Fruit fly (Drosophila melanogaster) whole organism, embryonic: ENCODE measurements around the gene eas.

Experiments
- Abd-B ChIP-seq: fragments of 200-800 bp; sonication (Bioruptor generic); optimal IDR thresholded peaks from 2 replicates; lab custom pipeline; 2018; ENCODE audit warnings: missing biosample characterization, mild to moderate bottlenecking, missing genetic modification characterization, moderate library complexity
- CG11093 ChIP-seq: fragments of 200-800 bp; sonication (Bioruptor generic); IDR thresholded peaks from 3 replicates; pipeline ENCODE4 v1.3.6; 2022; ENCODE audit warnings: missing biosample characterization, missing genetic modification characterization
- CG11456 ChIP-seq: fragments of 200-800 bp; sonication (Bioruptor generic); IDR thresholded peaks from 3 replicates; pipeline ENCODE4 v1.3.6; 2022; ENCODE audit warnings: missing biosample characterization, missing genetic modification characterization
- CG12104 ChIP-seq: fragments of 200-800 bp; sonication (Bioruptor generic); optimal IDR thresholded peaks from 3 replicates; lab custom pipeline; 2016; ENCODE audit warnings: missing biosample characterization, missing genetic modification characterization
- CG1529 ChIP-seq: fragments of 200-800 bp; sonication (Bioruptor generic); optimal IDR thresholded peaks from 3 replicates; lab custom pipeline; 2018; ENCODE audit warnings: missing biosample characterization, missing genetic modification characterization
- CG16779 ChIP-seq: fragments of 200-800 bp; sonication (Bioruptor generic); IDR thresholded peaks from 2 replicates; pipeline ENCODE4 v1.3.6; 2022; ENCODE audit warnings: missing biosample characterization, missing genetic modification characterization
- CG18262 ChIP-seq: fragments of 200-800 bp; optimal IDR thresholded peaks from 3 replicates; lab custom pipeline; 2019; ENCODE audit warnings: missing biosample characterization, mild to moderate bottlenecking, missing genetic modification characterization, moderate library complexity
- CG2120 ChIP-seq: fragments of 200-800 bp; sonication (Bioruptor generic); optimal IDR thresholded peaks from 3 replicates; lab custom pipeline; 2016; ENCODE audit warnings: missing biosample characterization, missing genetic modification characterization
- CG34376 ChIP-seq: fragments of 200-800 bp; sonication (Bioruptor generic); optimal IDR thresholded peaks from 2 replicates; lab custom pipeline; 2018; ENCODE audit warnings: missing biosample characterization, mild to moderate bottlenecking, missing genetic modification characterization
- CG43689 ChIP-seq: fragments of 200-800 bp; sonication (Bioruptor generic); IDR thresholded peaks from 2 replicates; pipeline ENCODE4 v1.3.6; 2022; ENCODE audit warnings: missing biosample characterization, missing genetic modification characterization
- CG4404 ChIP-seq: fragments of 200-800 bp; sonication (Bioruptor generic); IDR thresholded peaks from 2 replicates; pipeline ENCODE4 v1.3.6; 2022; ENCODE audit warnings: missing biosample characterization, missing genetic modification characterization
- CG6175 ChIP-seq: fragments of 200-800 bp; sonication (Bioruptor generic); IDR thresholded peaks from 3 replicates; pipeline ENCODE4 v1.3.6; 2022; ENCODE audit warnings: missing biosample characterization, missing genetic modification characterization
- CG6272 ChIP-seq: fragments of 200-800 bp; sonication (Bioruptor generic); IDR thresholded peaks from 2 replicates; pipeline ENCODE4 v1.3.6; 2022; ENCODE audit warnings: missing biosample characterization, missing genetic modification characterization
- CG6765 ChIP-seq: fragments of 200-800 bp; sonication (Bioruptor generic); optimal IDR thresholded peaks from 3 replicates; lab custom pipeline; 2017; ENCODE audit warnings: missing biosample characterization, mild to moderate bottlenecking, missing genetic modification characterization
- CG7928 ChIP-seq: fragments of 200-800 bp; sonication (Bioruptor generic); optimal IDR thresholded peaks from 2 replicates; lab custom pipeline; 2017; ENCODE audit warnings: missing biosample characterization, mild to moderate bottlenecking, missing genetic modification characterization
- CG9817 ChIP-seq: fragments of 200-800 bp; sonication (Bioruptor generic); optimal IDR thresholded peaks from 2 replicates; lab custom pipeline; 2018; ENCODE audit warnings: missing biosample characterization, mild to moderate bottlenecking, missing genetic modification characterization, moderate library complexity
- CHES-1-like ChIP-seq: fragments of 200-800 bp; sonication (Bioruptor generic); optimal IDR thresholded peaks from 2 replicates; lab custom pipeline; 2016; ENCODE audit warnings: missing biosample characterization, missing genetic modification characterization
- Dref ChIP-seq: fragments of 200-800 bp; sonication (Bioruptor generic); IDR thresholded peaks from 2 replicates; pipeline ENCODE4 v1.3.6; 2022; ENCODE audit warnings: missing biosample characterization, missing genetic modification characterization
- Gsc ChIP-seq: fragments of 200-800 bp; sonication (Bioruptor generic); IDR thresholded peaks from 2 replicates; pipeline ENCODE4 v1.3.6; 2022; ENCODE audit warnings: missing biosample characterization, missing genetic modification characterization
- H2.0 ChIP-seq: fragments of 200-800 bp; sonication (Bioruptor generic); IDR thresholded peaks from 2 replicates; pipeline ENCODE4 v1.3.6; 2022; ENCODE audit warnings: missing biosample characterization, missing genetic modification characterization
- Lim3 ChIP-seq: fragments of 200-800 bp; sonication (Bioruptor generic); IDR thresholded peaks from 2 replicates; pipeline ENCODE4 v1.3.6; 2022; ENCODE audit warnings: missing biosample characterization, missing genetic modification characterization
- MTF-1 ChIP-seq: fragments of 200-800 bp; sonication (Bioruptor generic); optimal IDR thresholded peaks from 2 replicates; lab custom pipeline; 2018; ENCODE audit warnings: missing biosample characterization, mild to moderate bottlenecking, missing genetic modification characterization, borderline replicate concordance
- NFAT ChIP-seq: fragments of 200-800 bp; sonication (Bioruptor generic); IDR thresholded peaks from 2 replicates; pipeline ENCODE4 v1.3.6; 2022; ENCODE audit warnings: missing biosample characterization, missing genetic modification characterization
- PHDP ChIP-seq: fragments of 200-800 bp; sonication (Bioruptor generic); optimal IDR thresholded peaks from 3 replicates; lab custom pipeline; 2018; ENCODE audit warnings: missing biosample characterization, mild to moderate bottlenecking, missing genetic modification characterization, moderate library complexity
- Poxn ChIP-seq: fragments of 200-800 bp; sonication (Bioruptor generic); IDR thresholded peaks from 2 replicates; pipeline ENCODE4 v1.3.6; 2022; ENCODE audit warnings: missing biosample characterization, missing genetic modification characterization
- Xbp1 ChIP-seq: fragments of 200-800 bp; sonication (Bioruptor generic); optimal IDR thresholded peaks from 3 replicates; lab custom pipeline; 2016; ENCODE audit warnings: missing biosample characterization, mild to moderate bottlenecking, missing genetic modification characterization
- ab ChIP-seq: fragments of 200-800 bp; sonication (Bioruptor generic); optimal IDR thresholded peaks from 2 replicates; lab custom pipeline; 2016; ENCODE audit warnings: missing biosample characterization, missing genetic modification characterization
- az2 ChIP-seq: fragments of 200-800 bp; sonication (Bioruptor generic); optimal IDR thresholded peaks from 3 replicates; lab custom pipeline; 2016; ENCODE audit warnings: missing biosample characterization, missing genetic modification characterization
- crp ChIP-seq, 2 experiments: fragments of 200-800 bp; sonication (Bioruptor generic); optimal IDR thresholded peaks; 2 replicates in 1 of 2; 3 replicates in 1 of 2; lab custom pipeline; 2017; ENCODE audit warnings: missing biosample characterization in 2 of 2, missing genetic modification characterization in 2 of 2, mild to moderate bottlenecking in 1 of 2, moderate library complexity in 1 of 2
- danr ChIP-seq: fragments of 200-800 bp; sonication (Bioruptor generic); IDR thresholded peaks from 2 replicates; pipeline ENCODE4 v1.3.6; 2022; ENCODE audit warnings: missing biosample characterization, missing genetic modification characterization
- dpn ChIP-seq, 2 experiments: fragments of 200-800 bp; sonication (Bioruptor generic); optimal IDR thresholded peaks; 3 replicates each; lab custom pipeline; 2016; ENCODE audit warnings: missing biosample characterization in 2 of 2, missing genetic modification characterization in 2 of 2
- gcm2 ChIP-seq: fragments of 200-800 bp; sonication (Bioruptor generic); optimal IDR thresholded peaks from 2 replicates; lab custom pipeline; 2016; ENCODE audit warnings: missing biosample characterization, missing genetic modification characterization
- hb ChIP-seq: fragments of 200-800 bp; sonication (Bioruptor generic); IDR thresholded peaks from 3 replicates; pipeline ENCODE4 v1.3.6; 2022; ENCODE audit warnings: missing biosample characterization, missing genetic modification characterization; ENCODE audit not compliant: partially characterized antibody
- hbn ChIP-seq: fragments of 200-800 bp; sonication (Bioruptor generic); IDR thresholded peaks from 2 replicates; pipeline ENCODE4 v1.3.6; 2022; ENCODE audit warnings: missing biosample characterization, missing genetic modification characterization; ENCODE audit not compliant: partially characterized antibody
- jumu ChIP-seq: fragments of 200-800 bp; sonication (Bioruptor generic); optimal IDR thresholded peaks from 3 replicates; lab custom pipeline; 2016; ENCODE audit warnings: missing biosample characterization, missing genetic modification characterization
- knrl ChIP-seq: fragments of 200-800 bp; sonication (Bioruptor generic); IDR thresholded peaks from 3 replicates; pipeline ENCODE4 v1.3.6; 2022; ENCODE audit warnings: missing biosample characterization, missing genetic modification characterization; ENCODE audit not compliant: partially characterized antibody
- lola ChIP-seq, 3 experiments: fragments of >200 bp in 2 of 3; fragments of 200-800 bp in 1 of 3; sonication (Bioruptor generic) in 1 of 3; optimal IDR thresholded peaks; 2 replicates each; lab custom pipeline; 2017 to 2019; ENCODE audit warnings: missing biosample characterization in 3 of 3, missing genetic modification characterization in 3 of 3, mild to moderate bottlenecking in 1 of 3, moderate library complexity in 1 of 3
- nmo ChIP-seq: fragments of 200-800 bp; sonication (Bioruptor generic); optimal IDR thresholded peaks from 2 replicates; lab custom pipeline; 2018; ENCODE audit warnings: missing biosample characterization, mild to moderate bottlenecking, missing genetic modification characterization, moderate library complexity
- org-1 ChIP-seq: fragments of 200-800 bp; sonication (Bioruptor generic); optimal IDR thresholded peaks from 2 replicates; lab custom pipeline; 2017; ENCODE audit warnings: missing biosample characterization, missing genetic modification characterization
- pros ChIP-seq: fragments of 200-800 bp; sonication (Bioruptor generic); optimal IDR thresholded peaks from 3 replicates; lab custom pipeline; 2019; ENCODE audit warnings: missing biosample characterization, mild to moderate bottlenecking, missing genetic modification characterization, moderate library complexity
- ranshi ChIP-seq: fragments of 200-800 bp; sonication (Bioruptor generic); IDR thresholded peaks from 2 replicates; pipeline ENCODE4 v1.3.6; 2022; ENCODE audit warnings: missing biosample characterization, missing genetic modification characterization
- rib ChIP-seq: fragments of 200-800 bp; sonication (Bioruptor generic); IDR thresholded peaks from 2 replicates; pipeline ENCODE4 v1.3.6; 2022; ENCODE audit warnings: missing biosample characterization, missing genetic modification characterization
- sd ChIP-seq: fragments of 200-800 bp; sonication (Bioruptor generic); optimal IDR thresholded peaks from 3 replicates; lab custom pipeline; 2018; ENCODE audit warnings: missing biosample characterization, mild to moderate bottlenecking, missing genetic modification characterization, moderate library complexity
- sens ChIP-seq: fragments of 200-800 bp; sonication (Bioruptor generic); peaks from one replicate; lab custom pipeline; 2016; ENCODE audit warnings: missing biosample characterization, missing genetic modification characterization
- sens-2 ChIP-seq: fragments of 200-800 bp; sonication (Bioruptor generic); IDR thresholded peaks from 2 replicates; pipeline ENCODE4 v1.3.6; 2022; ENCODE audit warnings: missing biosample characterization, missing genetic modification characterization
- tll ChIP-seq, 2 experiments: fragments of 200-800 bp in 1 of 2; fragments of >200 bp in 1 of 2; sonication (Bioruptor generic) in 1 of 2; optimal IDR thresholded peaks; 2 replicates each; lab custom pipeline; 2017 to 2019; ENCODE audit warnings: missing biosample characterization in 2 of 2, missing genetic modification characterization in 2 of 2, mild to moderate bottlenecking in 1 of 2, moderate library complexity in 1 of 2
- vfl ChIP-seq: fragments of 200-800 bp; sonication (Bioruptor generic); optimal IDR thresholded peaks from 2 replicates; lab custom pipeline; 2016; ENCODE audit warnings: missing biosample characterization, missing genetic modification characterization
- vnd ChIP-seq: fragments of 200-800 bp; sonication (Bioruptor generic); IDR thresholded peaks from 3 replicates; pipeline ENCODE4 v1.3.6; 2022; ENCODE audit warnings: missing biosample characterization, missing genetic modification characterization; ENCODE audit not compliant: partially characterized antibody
- zfh1 ChIP-seq: fragments of 200-800 bp; sonication (Bioruptor generic); IDR thresholded peaks from 3 replicates; pipeline ENCODE4 v1.3.6; 2022; ENCODE audit warnings: missing biosample characterization, missing genetic modification characterization

Gene eas

DNA sequence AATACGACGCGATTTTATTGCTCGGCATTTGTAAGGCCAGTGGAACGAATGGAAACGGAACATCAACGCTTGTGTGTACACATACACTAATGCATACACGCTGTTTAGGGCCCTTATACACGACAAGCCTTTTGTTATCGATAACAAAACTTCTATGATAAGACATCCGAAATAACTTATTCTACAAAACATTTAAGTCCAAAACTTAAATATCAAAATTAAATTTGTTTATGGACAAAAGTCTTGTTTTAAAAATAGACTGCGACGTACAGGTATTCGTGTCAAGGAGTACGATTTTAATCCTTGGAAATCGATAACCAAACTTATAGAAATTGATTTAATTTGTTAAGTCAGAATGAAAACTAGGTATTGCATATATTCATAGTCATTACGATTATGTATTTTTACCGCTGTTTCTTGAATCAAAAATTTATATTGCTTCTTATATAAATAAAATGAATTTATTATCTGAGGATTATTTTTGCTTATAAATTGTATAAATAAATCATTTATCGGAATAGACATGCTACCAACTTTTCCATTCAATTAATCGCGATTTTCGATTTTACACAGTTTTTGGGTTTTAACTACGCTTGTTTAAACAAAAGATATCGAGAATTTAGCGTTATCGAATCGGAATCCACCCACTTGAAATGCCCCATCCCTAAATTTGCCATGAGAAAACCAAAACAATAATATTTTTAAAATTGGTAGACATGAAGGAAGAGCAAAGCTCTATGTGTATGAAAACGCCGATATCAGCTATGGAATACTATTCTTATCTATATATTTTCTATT, 35.1 kb downstream of the eas start, which contains the start of the genes CG9915 and SWIP (continued):
- TF ChIP-seq CG6765 (no peak), gcm2 (GFP tag; lab: Kevin White, UChicago) (no peak), knrl (GFP tag; lab: Robert Waterston, UW) (peak; percentile 12; the same call in 1 of the 3 replicates), CG4404 (GFP tag; lab: Robert Waterston, UW) (no peak), PHDP (tag; lab: Kevin White, UChicago) (no peak), CG1529 (no peak), az2 (GFP tag; lab: Kevin White, UChicago) (no peak), CG16779 (GFP tag; lab: Robert Waterston, UW) (no peak), Lim3 (GFP tag; lab: Robert Waterston, UW) (no peak), CG12104 (GFP tag; lab: Kevin White, UChicago) (no peak), zfh1 (GFP tag; lab: Robert Waterston, UW) (no peak), CHES-1-like (no peak), Xbp1 (GFP tag; lab: Kevin White, UChicago) (peak; percentile 16), Abd-B (GFP tag; lab: Kevin White, UChicago) (no peak), CG6272 (GFP tag; lab: Robert Waterston, UW) (no peak), hbn (GFP tag; lab: Robert Waterston, UW) (no peak), lola (GFP tag; optimal IDR thresholded peaks at IDR 0.05; lab: Kevin White, UChicago) (peak in 1 of 3 experiments; percentile 53), dpn (GFP tag; optimal IDR thresholded peaks at IDR 0.05; lab: Kevin White, UChicago) (no peak), sd (tag; lab: Kevin White, UChicago) (no peak), CG18262 (tag; lab: Kevin White, UChicago) (peak; percentile 34), org-1 (no peak), crp (GFP tag; optimal IDR thresholded peaks at IDR 0.05; lab: Kevin White, UChicago) (no peak), CG7928 (GFP tag; lab: Kevin White, UChicago) (no peak), vnd (GFP tag; lab: Robert Waterston, UW) (peak; percentile 70), danr (GFP tag; lab: Robert Waterston, UW) (no peak), hb (GFP tag; lab: Robert Waterston, UW) (peak; percentile 77), sens (GFP tag; lab: Kevin White, UChicago) (peak; percentile 35), vfl (no peak), Poxn (GFP tag; lab: Robert Waterston, UW) (no peak)

DNA sequence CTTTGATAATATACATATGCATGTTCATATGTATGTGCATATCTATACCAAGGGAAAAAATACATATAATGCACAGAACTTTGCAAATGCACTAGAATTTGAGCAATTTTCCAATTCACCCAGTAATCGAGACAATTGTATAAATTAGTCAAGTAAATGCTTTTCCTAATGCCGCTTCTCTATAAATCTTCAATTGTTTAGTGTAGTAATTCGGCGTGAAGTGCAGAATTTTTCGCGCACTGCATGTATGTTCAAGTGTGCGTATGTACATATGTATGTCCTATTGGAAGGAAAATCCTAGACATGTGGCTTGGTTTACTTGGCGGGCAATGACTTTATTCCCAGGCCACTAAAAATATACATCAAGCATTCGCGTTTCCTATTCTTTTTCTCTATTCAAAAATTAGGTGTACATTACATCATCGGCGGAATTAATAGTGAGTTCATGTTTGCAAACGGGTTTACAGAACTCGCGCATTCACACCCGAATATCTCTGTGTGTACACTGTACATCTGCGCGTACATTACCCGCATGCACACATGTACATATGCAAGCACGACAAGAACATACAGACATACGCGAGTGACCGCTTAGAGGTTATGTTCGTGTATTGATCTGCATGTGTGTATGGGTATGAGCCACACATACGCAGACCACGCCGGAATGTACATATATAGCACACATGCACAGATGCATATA, 40.9 kb downstream of the eas start:
- TF ChIP-seq Gsc (GFP tag; lab: Robert Waterston, UW) (no peak), pros (GFP tag; lab: Kevin White, UChicago) (no peak), CG11093 (no peak), ranshi (GFP tag; lab: Robert Waterston, UW) (no peak), tll (GFP tag; optimal IDR thresholded peaks at IDR 0.05; lab: Kevin White, UChicago) (no peak), H2.0 (no peak), Dref (GFP tag; lab: Robert Waterston, UW) (no peak), ab (no peak), MTF-1 (GFP tag; lab: Kevin White, UChicago) (no peak), CG9817 (tag; lab: Kevin White, UChicago) (no peak), CG34376 (GFP tag; lab: Kevin White, UChicago) (peak; percentile 66), nmo (peak; percentile 34), CG11456 (GFP tag; lab: Robert Waterston, UW) (no peak), jumu (GFP tag; lab: Kevin White, UChicago) (no peak), sens-2 (GFP tag; lab: Robert Waterston, UW) (no peak), org-1 (no peak), rib (GFP tag; lab: Robert Waterston, UW) (no peak), NFAT (GFP tag; lab: Robert Waterston, UW) (no peak), CG43689 (GFP tag; lab: Robert Waterston, UW) (no peak), CG6175 (no peak), CG2120 (GFP tag; lab: Kevin White, UChicago) (no peak)
